Comparison of ENCODE assay signal across 5 worm cellular contexts in genomic region chrV:8730991-8731390, ce11.
A peak's percentile ranks its signal among the peaks of the same experiment; 100 is the strongest.
TF ChIP-seq lines count a peak whose summit lies in the region.

No protein-coding gene starts in this region.

TF ChIP-seq in whole organism, L1 larva, 84 proteins besides CTCF, POLR2A, EP300 and RAD21:
- TF ChIP-seq mep-1 (tag; optimal IDR thresholded peaks at IDR 0.05; lab: Kevin White, UChicago): no peak
- peak; percentile 21 for TF ChIP-seq elt-2 (tag; optimal IDR thresholded peaks at IDR 0.05; lab: Kevin White, UChicago)
- TF ChIP-seq tlp-1 (tag; optimal IDR thresholded peaks at IDR 0.05; lab: Kevin White, UChicago): no peak
- no peak for TF ChIP-seq fkh-10 (GFP tag; optimal IDR thresholded peaks at IDR 0.05; lab: Kevin White, UChicago)
- no peak for TF ChIP-seq xbp-1 (tag; optimal IDR thresholded peaks at IDR 0.05; lab: Kevin White, UChicago)
- TF ChIP-seq rnt-1 (tag; optimal IDR thresholded peaks at IDR 0.05; lab: Kevin White, UChicago): no peak
- no peak for TF ChIP-seq unc-30 (tag; optimal IDR thresholded peaks at IDR 0.05; lab: Kevin White, UChicago)

TF ChIP-seq in whole organism, L2 larva, 48 proteins besides CTCF, POLR2A, EP300 and RAD21:
- TF ChIP-seq mbf-1 (tag; optimal IDR thresholded peaks at IDR 0.05; lab: Kevin White, UChicago) (no peak), sma-9 (GFP tag; optimal IDR thresholded peaks at IDR 0.05; lab: Kevin White, UChicago) (no peak), sma-9 (tag; optimal IDR thresholded peaks at IDR 0.05; lab: Kevin White, UChicago) (no peak), nhr-12 (tag; optimal IDR thresholded peaks at IDR 0.05; lab: Kevin White, UChicago) (no peak), fos-1 (tag; optimal IDR thresholded peaks at IDR 0.05; lab: Kevin White, UChicago) (peak; percentile 20)

TF ChIP-seq in whole organism, L3 larva, 47 proteins besides CTCF, POLR2A, EP300 and RAD21:
- TF ChIP-seq elt-2 (tag; optimal IDR thresholded peaks at IDR 0.05; lab: Kevin White, UChicago) (peak; percentile 68), unc-39 (tag; optimal IDR thresholded peaks at IDR 0.05; lab: Kevin White, UChicago) (no peak)

TF ChIP-seq in whole organism, L4 larva, 104 proteins besides CTCF, POLR2A, EP300 and RAD21:
- TF ChIP-seq pqm-1 (tag; optimal IDR thresholded peaks at IDR 0.05; lab: Kevin White, UChicago) (peak; percentile 41), ceh-20 (GFP tag; IDR thresholded peaks at IDR 0.05; lab: Robert Waterston, UW) (no peak), madf-5 (GFP tag; IDR thresholded peaks at IDR 0.05; lab: Robert Waterston, UW) (no peak), daf-16 (GFP tag; optimal IDR thresholded peaks at IDR 0.05; lab: Kevin White, UChicago) (no peak), daf-16 (tag; optimal IDR thresholded peaks at IDR 0.05; lab: Kevin White, UChicago) (peak; percentile 64), dve-1 (tag; optimal IDR thresholded peaks at IDR 0.05; lab: Kevin White, UChicago; ENCODE audit: insufficient read depth) (peak; percentile 27), nhr-28 (tag; optimal IDR thresholded peaks at IDR 0.05; lab: Kevin White, UChicago) (peak; percentile 3), snpc-4 (tag; optimal IDR thresholded peaks at IDR 0.05; lab: Kevin White, UChicago) (no peak)

TF ChIP-seq in whole organism, young adult, 124 proteins besides CTCF, POLR2A, EP300 and RAD21:
- TF ChIP-seq nhr-80 (tag; optimal IDR thresholded peaks at IDR 0.05; lab: Kevin White, UChicago) (peak; percentile 38), sptf-2 (GFP tag; optimal IDR thresholded peaks at IDR 0.05; lab: Kevin White, UChicago) (no peak)
